Worm (Caenorhabditis elegans) whole organism, young adult: ENCODE results near the gene ins-15.

Source experiments
- B0019.2 ChIP-seq: fragments of 200-800 bp; sonication (Bioruptor generic); conservative IDR thresholded peaks from 2 replicates; pipeline ENCODE4 v1.3.6; 2022; ENCODE audit warnings: missing genetic modification reagents, missing genetic modification characterization, missing compliant biosample characterization
- B0035.1 ChIP-seq: sonication (generic microtip); optimal IDR thresholded peaks from 2 replicates; lab custom pipeline; 2016; ENCODE audit warnings: missing genetic modification characterization, mild to moderate bottlenecking, missing compliant biosample characterization, missing genotype, missing genetic modification reagents
- C06A6.2 ChIP-seq: fragments of 200-800 bp; sonication (Bioruptor generic); conservative IDR thresholded peaks from 2 replicates; pipeline ENCODE4 v1.3.6; 2022; ENCODE audit warnings: missing genetic modification characterization, missing compliant biosample characterization
- C17E4.6 ChIP-seq: fragments of 200-800 bp; sonication (Bioruptor generic); IDR thresholded peaks from 2 replicates; pipeline ENCODE4 v1.3.6; 2022; ENCODE audit warnings: missing genetic modification reagents, missing genetic modification characterization, missing compliant biosample characterization
- F10E7.11 ChIP-seq: sonication (generic microtip); optimal IDR thresholded peaks from 2 replicates; lab custom pipeline; 2017; ENCODE audit warnings: mild to moderate bottlenecking, missing genetic modification characterization, moderate library complexity, missing compliant biosample characterization
- F39B2.1 ChIP-seq: fragments of 200-800 bp; sonication (Bioruptor generic); IDR thresholded peaks from 2 replicates; pipeline ENCODE4 v1.3.6; 2022; ENCODE audit warnings: missing genetic modification reagents, missing genetic modification characterization, missing compliant biosample characterization
- F52B5.7 ChIP-seq: sonication (generic microtip); optimal IDR thresholded peaks from 2 replicates; lab custom pipeline; 2016; ENCODE audit warnings: mild to moderate bottlenecking, missing genetic modification characterization, missing compliant biosample characterization
- K12H6.12 ChIP-seq: fragments of 200-800 bp; sonication (Bioruptor generic); optimal IDR thresholded peaks from 2 replicates; lab custom pipeline; 2018; ENCODE audit warnings: mild to moderate bottlenecking, missing genetic modification characterization, missing compliant biosample characterization
- T07F8.4 ChIP-seq: sonication (generic microtip); optimal IDR thresholded peaks from 2 replicates; lab custom pipeline; 2016; ENCODE audit warnings: mild to moderate bottlenecking, missing genetic modification characterization, moderate library complexity, missing compliant biosample characterization
- Y53G8AR.9 ChIP-seq: fragments of 200-800 bp; sonication (Bioruptor generic); conservative IDR thresholded peaks from 2 replicates; pipeline ENCODE4 v1.3.6; 2022; ENCODE audit warnings: missing genetic modification reagents, missing genetic modification characterization, missing compliant biosample characterization
- Y67H2A.10 ChIP-seq: fragments of 200-800 bp; sonication (Bioruptor generic); conservative IDR thresholded peaks from 2 replicates; pipeline ENCODE4 v1.3.6; 2022; ENCODE audit warnings: missing genetic modification reagents, missing genetic modification characterization, missing compliant biosample characterization
- Y79H2A.3 ChIP-seq: fragments of 200-800 bp; sonication (Bioruptor generic); conservative IDR thresholded peaks from 2 replicates; pipeline ENCODE4 v1.3.6; 2022; ENCODE audit warnings: missing genetic modification reagents, missing genetic modification characterization, missing compliant biosample characterization
- akir-1 ChIP-seq: fragments of 200-800 bp; sonication (Bioruptor generic); optimal IDR thresholded peaks from 2 replicates; lab custom pipeline; 2018; ENCODE audit warnings: mild to moderate bottlenecking, missing genetic modification characterization, moderate library complexity, missing compliant biosample characterization
- atf-7 ChIP-seq: sonication (generic microtip); optimal IDR thresholded peaks from 2 replicates; lab custom pipeline; 2017; ENCODE audit warnings: mild to moderate bottlenecking, missing genetic modification characterization, missing compliant biosample characterization
- bed-2 ChIP-seq: fragments of 200-800 bp; sonication (Bioruptor generic); IDR thresholded peaks from 2 replicates; pipeline ENCODE4 v1.3.6; 2022; ENCODE audit warnings: missing genetic modification reagents, missing genetic modification characterization, missing compliant biosample characterization
- cebp-2 ChIP-seq: fragments of 200-800 bp; sonication (Bioruptor generic); IDR thresholded peaks from 2 replicates; pipeline ENCODE4 v1.3.6; 2022; ENCODE audit warnings: missing genetic modification characterization, missing compliant biosample characterization
- ceh-58 ChIP-seq: fragments of 200-800 bp; sonication (Bioruptor generic); IDR thresholded peaks from 2 replicates; pipeline ENCODE4 v1.3.6; 2022; ENCODE audit warnings: missing genetic modification characterization, missing compliant biosample characterization
- ceh-91 ChIP-seq: fragments of 200-800 bp; sonication (Bioruptor generic); IDR thresholded peaks from 2 replicates; pipeline ENCODE4 v1.3.6; 2022; ENCODE audit warnings: missing genetic modification reagents, missing genetic modification characterization, missing compliant biosample characterization
- die-1 ChIP-seq: sonication (generic microtip); optimal IDR thresholded peaks from 2 replicates; lab custom pipeline; 2016; ENCODE audit warnings: missing genotype, mild to moderate bottlenecking, missing genetic modification characterization, missing compliant biosample characterization
- egl-18 ChIP-seq: fragments of 200-800 bp; sonication (Bioruptor generic); IDR thresholded peaks from 2 replicates; pipeline ENCODE4 v1.3.6; 2022; ENCODE audit warnings: missing genetic modification reagents, missing genetic modification characterization, missing compliant biosample characterization
- egl-44 ChIP-seq: fragments of 200-800 bp; sonication (Bioruptor generic); IDR thresholded peaks from 2 replicates; pipeline ENCODE4 v1.3.6; 2022; ENCODE audit warnings: missing genetic modification reagents, missing genetic modification characterization, missing compliant biosample characterization
- egrh-3 ChIP-seq: fragments of 200-800 bp; sonication (Bioruptor generic); IDR thresholded peaks from 2 replicates; pipeline ENCODE4 v1.3.6; 2022; ENCODE audit warnings: missing genetic modification reagents, missing genetic modification characterization, missing compliant biosample characterization
- ekl-4 ChIP-seq: fragments of 200-800 bp; sonication (Bioruptor generic); IDR thresholded peaks from 2 replicates; pipeline ENCODE4 v1.3.6; 2022; ENCODE audit warnings: missing genetic modification reagents, missing genetic modification characterization, missing compliant biosample characterization
- hrde-1 ChIP-seq: sonication (generic microtip); optimal IDR thresholded peaks from 2 replicates; lab custom pipeline; 2016; ENCODE audit warnings: missing genetic modification characterization, mild to moderate bottlenecking, missing compliant biosample characterization, moderate library complexity, missing genotype, missing genetic modification reagents, borderline replicate concordance
- let-607 ChIP-seq, 2 experiments: fragments of 200-800 bp in 1 of 2; sonication (Bioruptor generic) in 1 of 2; sonication (generic microtip) in 1 of 2; optimal IDR thresholded peaks; 2 replicates each; lab custom pipeline; 2016 to 2018; ENCODE audit warnings: mild to moderate bottlenecking in 2 of 2, missing compliant biosample characterization in 2 of 2, missing genetic modification characterization in 2 of 2, moderate library complexity in 2 of 2, missing genotype in 1 of 2
- lin-26 ChIP-seq: fragments of 200-800 bp; sonication (Bioruptor generic); IDR thresholded peaks from 2 replicates; pipeline ENCODE4 v1.3.6; 2022; ENCODE audit warnings: missing genetic modification reagents, missing genetic modification characterization, missing compliant biosample characterization
- lin-40 ChIP-seq: sonication (generic microtip); optimal IDR thresholded peaks from 2 replicates; lab custom pipeline; 2016; ENCODE audit warnings: missing genetic modification characterization, mild to moderate bottlenecking, missing compliant biosample characterization, missing genotype, missing genetic modification reagents
- lin-54 ChIP-seq: fragments of 200-800 bp; sonication (Bioruptor generic); optimal IDR thresholded peaks from 2 replicates; lab custom pipeline; 2018; ENCODE audit warnings: mild to moderate bottlenecking, missing genetic modification characterization, missing compliant biosample characterization
- madf-3 ChIP-seq: fragments of 200-800 bp; sonication (Bioruptor generic); IDR thresholded peaks from 2 replicates; pipeline ENCODE4 v1.3.6; 2022; ENCODE audit warnings: missing genetic modification reagents, missing genetic modification characterization, missing compliant biosample characterization
- mcd-1 ChIP-seq: fragments of 200-800 bp; sonication (Bioruptor generic); IDR thresholded peaks from 2 replicates; pipeline ENCODE4 v1.3.6; 2022; ENCODE audit warnings: missing genetic modification reagents, missing genetic modification characterization, missing compliant biosample characterization
- mel-28 ChIP-seq: sonication (generic microtip); optimal IDR thresholded peaks from 2 replicates; lab custom pipeline; 2016; ENCODE audit warnings: borderline replicate concordance, mild to moderate bottlenecking, missing genetic modification characterization, missing compliant biosample characterization
- nfya-2 ChIP-seq: fragments of 200-800 bp; sonication (Bioruptor generic); IDR thresholded peaks from 2 replicates; pipeline ENCODE4 v1.3.6; 2022; ENCODE audit warnings: missing genetic modification reagents, missing genetic modification characterization, missing compliant biosample characterization
- nfyb-1 ChIP-seq: fragments of 200-800 bp; sonication (Bioruptor generic); IDR thresholded peaks from 2 replicates; pipeline ENCODE4 v1.3.6; 2022; ENCODE audit warnings: missing genetic modification reagents, missing genetic modification characterization, missing compliant biosample characterization
- nhr-120 ChIP-seq: fragments of 200-800 bp; sonication (Bioruptor generic); IDR thresholded peaks from 2 replicates; pipeline ENCODE4 v1.3.6; 2022; ENCODE audit warnings: missing genetic modification characterization, missing compliant biosample characterization
- pbrm-1 ChIP-seq: fragments of 200-800 bp; sonication (Bioruptor generic); IDR thresholded peaks from 2 replicates; pipeline ENCODE4 v1.3.6; 2022; ENCODE audit warnings: missing genetic modification reagents, missing genetic modification characterization, missing compliant biosample characterization
- rcor-1 ChIP-seq: fragments of 200-800 bp; sonication (Bioruptor generic); IDR thresholded peaks from 2 replicates; pipeline ENCODE4 v1.3.6; 2022; ENCODE audit warnings: missing genetic modification reagents, missing genetic modification characterization, missing compliant biosample characterization
- rec-8 ChIP-seq, 2 experiments: sonication (generic microtip); optimal IDR thresholded peaks; 2 replicates each; lab custom pipeline; 2016; ENCODE audit warnings: mild to moderate bottlenecking in 2 of 2, missing genetic modification characterization in 2 of 2, missing genetic modification reagents in 2 of 2, missing genotype in 2 of 2, missing biosample characterization in 1 of 2, missing compliant biosample characterization in 1 of 2, moderate library complexity in 1 of 2
- repo-1 ChIP-seq: sonication (generic microtip); optimal IDR thresholded peaks from 2 replicates; lab custom pipeline; 2017; ENCODE audit warnings: mild to moderate bottlenecking, missing genetic modification characterization, missing compliant biosample characterization
- somi-1 ChIP-seq: fragments of 200-800 bp; sonication (Bioruptor generic); optimal IDR thresholded peaks from 2 replicates; lab custom pipeline; 2018; ENCODE audit warnings: mild to moderate bottlenecking, missing genetic modification characterization, missing compliant biosample characterization
- unc-130 ChIP-seq: sonication (generic microtip); optimal IDR thresholded peaks from 2 replicates; lab custom pipeline; 2016; ENCODE audit warnings: missing genetic modification reagents, missing genetic modification characterization, missing compliant biosample characterization
- zfh-2 ChIP-seq: fragments of 200-800 bp; sonication (Bioruptor generic); conservative IDR thresholded peaks from 2 replicates; pipeline ENCODE4 v1.3.6; 2022; ENCODE audit warnings: missing genetic modification reagents, missing genetic modification characterization, missing compliant biosample characterization
- ztf-18 ChIP-seq: sonication (generic microtip); optimal IDR thresholded peaks from 2 replicates; lab custom pipeline; 2016; ENCODE audit warnings: missing genotype, mild to moderate bottlenecking, missing genetic modification characterization, missing compliant biosample characterization
- ztf-22 ChIP-seq: fragments of 200-800 bp; sonication (Bioruptor generic); optimal IDR thresholded peaks from 2 replicates; lab custom pipeline; 2018; ENCODE audit warnings: mild to moderate bottlenecking, missing genetic modification characterization, moderate library complexity, missing compliant biosample characterization
- ztf-26 ChIP-seq: sonication (generic microtip); optimal IDR thresholded peaks from 2 replicates; lab custom pipeline; 2017; ENCODE audit warnings: missing genetic modification characterization, missing compliant biosample characterization

ins-15 gene

ce11 chrII:6776418-6777034 is 32.0 kb upstream of the ins-15 start, which contains the start of gene ssup-72 (continued):
- TF ChIP-seq nfyb-1: peak; percentile 35; the same call in 1 of the 2 replicates
- no peak for TF ChIP-seq F39B2.1
- no peak for TF ChIP-seq C17E4.6 (GFP tag; lab: Robert Waterston, UW)
- no peak for TF ChIP-seq repo-1 (tag; lab: Kevin White, UChicago)
- peak; percentile 45; the same call in 1 of the 2 replicates for TF ChIP-seq ceh-91
- 0 out of 2 replicates have a peak, but pooled peaks have one; percentile 31 for TF ChIP-seq madf-3 (GFP tag; lab: Robert Waterston, UW)
- TF ChIP-seq cebp-2 (GFP tag; lab: Robert Waterston, UW): no peak
- no peak for TF ChIP-seq F52B5.7 (tag; lab: Kevin White, UChicago)
- no peak for TF ChIP-seq egl-44
- TF ChIP-seq hrde-1 (tag; lab: Kevin White, UChicago): no peak
- no peak for TF ChIP-seq ekl-4
- TF ChIP-seq mel-28 (tag; lab: Kevin White, UChicago): no peak
- no peak for TF ChIP-seq nhr-120 (GFP tag; lab: Robert Waterston, UW)
- TF ChIP-seq Y53G8AR.9 (GFP tag; lab: Robert Waterston, UW): no peak
- no peak for TF ChIP-seq Y67H2A.10 (GFP tag; lab: Robert Waterston, UW)
- TF ChIP-seq rcor-1 (GFP tag; lab: Robert Waterston, UW): no peak
- no peak for TF ChIP-seq ceh-58
- TF ChIP-seq lin-26 (GFP tag; lab: Robert Waterston, UW): no peak
- TF ChIP-seq unc-130 (GFP tag; lab: Kevin White, UChicago): peak; percentile 66
- no peak for TF ChIP-seq Y79H2A.3 (GFP tag; lab: Robert Waterston, UW)
- TF ChIP-seq K12H6.12: peak; percentile 1
- no peak for TF ChIP-seq T07F8.4 (tag; lab: Kevin White, UChicago)
- TF ChIP-seq rec-8 (tag; optimal IDR thresholded peaks at IDR 0.05; lab: Kevin White, UChicago): no peak
- TF ChIP-seq atf-7 (tag; lab: Kevin White, UChicago): no peak
- TF ChIP-seq ztf-18 (tag; lab: Kevin White, UChicago): peak; percentile 92
- no peak for TF ChIP-seq zfh-2 (GFP tag; lab: Robert Waterston, UW)
- peak; percentile 59 for TF ChIP-seq lin-40 (tag; lab: Kevin White, UChicago)
- TF ChIP-seq egrh-3: no peak; the same call in 1 of the 2 replicates
- TF ChIP-seq F10E7.11 (tag; lab: Kevin White, UChicago): no peak
- no peak for TF ChIP-seq B0019.2 (GFP tag; lab: Robert Waterston, UW)
- TF ChIP-seq mcd-1 (GFP tag; lab: Robert Waterston, UW): peak; percentile 62; the same call in 1 of the 2 replicates
- TF ChIP-seq let-607 (tag; optimal IDR thresholded peaks at IDR 0.05; lab: Kevin White, UChicago): peak in 1 of 2 experiments; percentile 58
- TF ChIP-seq bed-2 (GFP tag; lab: Robert Waterston, UW): no peak
- TF ChIP-seq B0035.1 (tag; lab: Kevin White, UChicago): no peak
- TF ChIP-seq nfya-2 (GFP tag; lab: Robert Waterston, UW): no peak
- no peak for TF ChIP-seq C06A6.2 (GFP tag; lab: Robert Waterston, UW)
- no peak for TF ChIP-seq ztf-22 (GFP tag; lab: Kevin White, UChicago)
- peak; percentile 78 for TF ChIP-seq lin-54
- TF ChIP-seq egl-18 (GFP tag; lab: Robert Waterston, UW): no peak
- TF ChIP-seq die-1: no peak
- TF ChIP-seq pbrm-1: peak; percentile 50; the same call in 1 of the 2 replicates
- TF ChIP-seq akir-1: no peak
- TF ChIP-seq somi-1 (GFP tag; lab: Kevin White, UChicago): no peak
- TF ChIP-seq ztf-26 (tag; lab: Kevin White, UChicago): no peak
